Worm (Caenorhabditis elegans): Measurements from ENCODE around the gene clec-40.
A peak's percentile ranks its signal among the peaks of the same experiment; 100 is the strongest.

The clec-40 gene

DNA sequence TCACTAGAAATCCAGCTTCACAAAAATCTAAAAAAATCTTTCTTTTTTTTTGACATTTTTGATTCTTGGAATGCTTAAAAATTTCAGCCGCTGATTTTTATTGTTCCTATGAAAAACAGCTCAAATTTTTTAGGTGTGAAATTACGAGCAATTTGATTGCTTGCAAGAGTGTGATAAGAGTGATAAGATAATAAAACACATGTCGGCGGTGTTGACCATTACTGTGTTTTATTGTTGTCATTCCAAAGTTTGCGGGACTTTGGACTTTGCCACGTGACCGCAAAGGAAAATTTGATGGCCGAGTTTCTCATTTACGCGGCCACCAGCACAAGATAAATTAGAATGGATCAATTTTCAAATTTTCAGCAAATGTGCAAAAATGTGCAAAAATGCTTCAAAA lies 24.2 kb downstream of the clec-40 start:
- TF ChIP-seq fos-1 (tag; optimal IDR thresholded peaks at IDR 0.05) (peak; percentile 42), sma-9 (GFP tag; optimal IDR thresholded peaks at IDR 0.05) (peak; percentile 29), sma-9 (tag; optimal IDR thresholded peaks at IDR 0.05) (no peak), alr-1 (tag; optimal IDR thresholded peaks at IDR 0.05) (no peak), ceh-16 (tag; optimal IDR thresholded peaks at IDR 0.05) (no peak), gmeb-1 (tag; optimal IDR thresholded peaks at IDR 0.05) (peak; percentile 45)

DNA sequence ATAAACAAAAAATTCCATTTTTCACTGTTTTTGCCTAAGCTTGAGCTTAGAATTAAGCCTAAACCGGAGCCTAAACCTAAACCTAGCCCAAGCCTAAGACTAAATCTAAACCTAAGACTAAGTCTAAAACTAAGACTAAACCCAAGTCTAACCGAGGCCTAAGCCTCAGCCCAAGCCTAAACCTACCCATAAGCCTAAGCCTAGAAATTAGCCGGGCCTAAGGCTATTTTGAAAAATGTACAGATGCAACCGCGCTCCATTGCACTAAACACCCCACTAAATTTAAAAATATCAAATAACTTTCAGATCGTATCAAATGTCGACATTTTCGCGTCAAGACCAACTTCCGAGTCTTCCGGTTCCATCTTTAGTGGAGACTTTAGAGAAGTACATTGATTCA lies 25.6 kb downstream of the clec-40 start, which contains the start of gene T20B3.1:
TSS of gene T20B3.1 (plus strand) at position 301 of the 400 bp plus-strand sequence.
- TF ChIP-seq sma-3 (GFP tag; optimal IDR thresholded peaks at IDR 0.05) (no peak), unc-39 (tag; optimal IDR thresholded peaks at IDR 0.05) (no peak), lin-39 (tag; optimal IDR thresholded peaks at IDR 0.05) (no peak), mbf-1 (tag; optimal IDR thresholded peaks at IDR 0.05) (no peak), elt-3 (tag; optimal IDR thresholded peaks at IDR 0.05) (no peak)

DNA sequence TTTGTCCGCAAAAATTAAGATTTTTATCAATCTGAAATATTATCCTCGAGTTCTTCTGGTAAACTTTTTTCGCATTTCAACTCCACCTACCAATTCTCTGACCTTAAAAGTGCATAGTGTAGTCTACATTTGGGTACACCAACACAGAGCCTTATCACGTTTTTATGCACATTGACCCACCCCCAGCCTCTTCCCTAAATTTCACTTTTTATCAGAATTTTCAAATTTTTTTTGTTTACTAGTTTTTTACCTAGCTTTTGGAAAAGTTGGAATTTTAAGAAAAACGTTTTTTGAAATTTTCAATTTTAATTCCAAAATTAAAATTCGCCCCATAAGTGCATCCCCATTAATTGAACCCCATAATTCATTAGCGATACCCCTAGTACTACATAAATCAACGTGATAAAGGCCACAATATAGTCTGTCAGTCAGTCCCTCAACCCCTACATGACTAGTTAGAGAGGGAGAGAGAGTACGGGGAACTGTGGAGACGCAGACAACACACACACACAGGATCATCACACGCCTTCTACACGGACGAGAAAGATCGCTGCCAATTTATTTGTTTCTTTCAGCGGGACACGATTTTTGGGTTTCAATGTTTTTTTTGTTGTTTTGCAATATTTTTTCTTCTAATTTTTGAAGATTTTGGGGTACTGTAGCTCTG lies 26.2 kb downstream of the clec-40 start:
- TF ChIP-seq sma-3 (GFP tag; optimal IDR thresholded peaks at IDR 0.05): peak; percentile 7
- no peak for TF ChIP-seq lin-13 (GFP tag; optimal IDR thresholded peaks at IDR 0.05)
- TF ChIP-seq nhr-6 (tag; optimal IDR thresholded peaks at IDR 0.05): no peak
- TF ChIP-seq nhr-25 (tag; optimal IDR thresholded peaks at IDR 0.05): peak; percentile 48
- TF ChIP-seq mab-5 (tag; optimal IDR thresholded peaks at IDR 0.05): peak; percentile 42
- TF ChIP-seq unc-55 (GFP tag; optimal IDR thresholded peaks at IDR 0.05): peak; percentile 10
- peak; percentile 45 for TF ChIP-seq nhr-21 (tag; optimal IDR thresholded peaks at IDR 0.05)
- TF ChIP-seq lin-11 (tag; optimal IDR thresholded peaks at IDR 0.05): no peak
- TF ChIP-seq elt-3 (tag; optimal IDR thresholded peaks at IDR 0.05): no peak

DNA sequence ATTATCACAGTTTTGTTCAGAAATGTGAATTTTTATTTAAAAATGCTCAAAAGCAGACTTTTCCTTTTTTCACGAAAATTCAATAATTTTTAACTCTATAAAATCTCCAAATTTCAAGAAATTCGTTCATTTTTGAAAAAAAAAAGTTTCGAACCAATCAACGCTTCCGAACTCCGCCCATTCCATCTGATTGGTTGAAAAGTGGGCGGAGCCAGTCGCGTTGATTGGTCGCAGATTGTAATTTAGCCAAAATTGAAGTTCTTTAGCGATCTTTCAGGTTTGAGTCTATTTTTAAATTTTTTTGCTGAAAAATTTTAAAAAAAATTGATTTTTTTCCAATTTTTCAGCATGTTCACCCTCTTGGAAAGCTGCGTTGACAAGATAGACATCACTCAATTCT lies 28.5 kb downstream of the clec-40 start:
- TF ChIP-seq ZK546.5 (tag; optimal IDR thresholded peaks at IDR 0.05): no peak
- no peak for TF ChIP-seq ceh-82 (tag; optimal IDR thresholded peaks at IDR 0.05)
- no peak for TF ChIP-seq sem-4 (tag; optimal IDR thresholded peaks at IDR 0.05)
- no peak for TF ChIP-seq F13H6.1 (tag; optimal IDR thresholded peaks at IDR 0.05)
- TF ChIP-seq nhr-77 (tag; optimal IDR thresholded peaks at IDR 0.05): no peak

DNA sequence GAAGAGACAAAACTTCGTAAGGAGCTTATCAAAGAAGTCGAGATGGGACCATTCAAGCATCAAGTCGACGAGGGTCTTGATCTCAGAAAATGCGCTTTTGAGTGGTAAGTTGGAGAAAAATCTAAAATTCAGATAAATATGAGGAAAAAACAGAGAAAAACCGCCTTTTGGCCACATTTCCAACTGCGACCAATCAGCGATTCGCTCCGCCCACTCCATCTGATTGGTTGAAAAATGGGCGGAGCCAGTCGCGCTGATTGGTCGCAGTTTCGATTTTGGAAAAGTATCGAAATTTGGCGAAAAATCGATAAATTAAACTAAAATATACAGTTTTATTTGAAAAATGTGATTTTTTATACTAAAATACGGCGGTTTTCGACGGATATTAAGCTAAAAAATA lies 29.0 kb downstream of the clec-40 start:
- TF ChIP-seq nhr-10 (tag; optimal IDR thresholded peaks at IDR 0.05): no peak
- TF ChIP-seq ztf-11 (tag; optimal IDR thresholded peaks at IDR 0.05): no peak
- TF ChIP-seq unc-55 (GFP tag; optimal IDR thresholded peaks at IDR 0.05): no peak
- no peak for TF ChIP-seq nhr-23 (tag; optimal IDR thresholded peaks at IDR 0.05)
- TF ChIP-seq ceh-82 (tag; optimal IDR thresholded peaks at IDR 0.05): no peak
- TF ChIP-seq snpc-4 (tag; optimal IDR thresholded peaks at IDR 0.05): no peak
- no peak for TF ChIP-seq ztf-1 (GFP tag; conservative IDR thresholded peaks at IDR 0.05)
- no peak for TF ChIP-seq lin-13 (GFP tag; optimal IDR thresholded peaks at IDR 0.05)
- no peak for TF ChIP-seq ztf-4 (tag; optimal IDR thresholded peaks at IDR 0.05)
- no peak for TF ChIP-seq elt-3 (tag; optimal IDR thresholded peaks at IDR 0.05)
- no peak for TF ChIP-seq mab-5 (tag; optimal IDR thresholded peaks at IDR 0.05)
- no peak for TF ChIP-seq sma-3 (GFP tag; optimal IDR thresholded peaks at IDR 0.05)
- TF ChIP-seq nhr-11 (tag; optimal IDR thresholded peaks at IDR 0.05): no peak
- TF ChIP-seq lsy-2 (tag; optimal IDR thresholded peaks at IDR 0.05): no peak
- no peak for TF ChIP-seq egl-27 (tag; optimal IDR thresholded peaks at IDR 0.05)
- no peak for TF ChIP-seq nhr-237 (tag; optimal IDR thresholded peaks at IDR 0.05)
- no peak for TF ChIP-seq zag-1 (tag; optimal IDR thresholded peaks at IDR 0.05)

DNA sequence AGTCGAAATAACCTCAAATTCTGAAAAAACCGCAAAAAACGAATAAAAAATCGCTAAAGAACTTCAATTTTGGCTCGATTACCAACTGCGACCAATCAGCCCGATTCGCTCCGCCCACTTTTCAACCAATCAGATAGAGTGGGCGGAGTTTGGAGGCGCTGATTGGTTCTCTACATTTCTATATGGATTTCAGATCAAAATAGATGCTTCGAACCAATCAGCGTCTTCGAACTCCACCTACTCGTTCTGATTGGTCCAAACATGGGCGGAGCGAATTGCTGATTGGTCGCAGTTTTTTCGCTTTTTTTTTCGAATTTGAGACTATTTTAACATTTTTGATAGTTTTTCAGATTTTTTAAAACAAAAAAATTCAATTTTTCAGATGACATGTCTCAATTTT lies 32.7 kb downstream of the clec-40 start:
- TF ChIP-seq sma-9 (GFP tag; optimal IDR thresholded peaks at IDR 0.05) (no peak), sma-9 (tag; optimal IDR thresholded peaks at IDR 0.05) (no peak), fos-1 (tag; optimal IDR thresholded peaks at IDR 0.05) (no peak), sma-3 (GFP tag; optimal IDR thresholded peaks at IDR 0.05) (no peak), nhr-11 (tag; optimal IDR thresholded peaks at IDR 0.05) (no peak), ceh-16 (tag; optimal IDR thresholded peaks at IDR 0.05) (no peak), lin-11 (tag; optimal IDR thresholded peaks at IDR 0.05) (no peak), sem-4 (tag; optimal IDR thresholded peaks at IDR 0.05) (no peak), unc-62 (GFP tag; optimal IDR thresholded peaks at IDR 0.05) (no peak), nhr-129 (tag; optimal IDR thresholded peaks at IDR 0.05) (no peak), peb-1 (tag; optimal IDR thresholded peaks at IDR 0.05) (no peak), aly-2 (tag; optimal IDR thresholded peaks at IDR 0.05) (no peak), zag-1 (tag; optimal IDR thresholded peaks at IDR 0.05) (no peak), nhr-21 (tag; optimal IDR thresholded peaks at IDR 0.05) (no peak)
